Fruit fly (Drosophila melanogaster) Kc167 (cell line): ENCODE data around the gene CG31948.

ENCODE experiments used
- Myc ChIP-seq: fragments of >200 bp; optimal IDR thresholded peaks from 2 replicates; lab custom pipeline; 2017; ENCODE audit warnings: missing external identifiers
- Sin3A ChIP-seq: fragments of >200 bp; optimal IDR thresholded peaks from 2 replicates; lab custom pipeline; 2018; ENCODE audit warnings: missing external identifiers
- h ChIP-seq: fragments of >200 bp; optimal IDR thresholded peaks from 3 replicates; lab custom pipeline; 2018; ENCODE audit warnings: missing external identifiers
- insv ChIP-seq: fragments of >200 bp; optimal IDR thresholded peaks from 3 replicates; lab custom pipeline; 2018; ENCODE audit warnings: missing external identifiers
- psq ChIP-seq: fragments of >200 bp; optimal IDR thresholded peaks from 2 replicates; lab custom pipeline; 2017; ENCODE audit warnings: missing external identifiers
- ttk ChIP-seq: sonication (Bioruptor generic); optimal IDR thresholded peaks from 2 replicates; lab custom pipeline; 2017; ENCODE audit warnings: missing external identifiers

The CG31948 gene

dm6 chr2L:2380805-2381204, 35.7 kb downstream of the CG31948 start, which contains the start of gene Eogt:
Gene Eogt (plus strand): TSS chr2L:2381097.
- TF ChIP-seq Sin3A (lab: Kevin White, UChicago) (no peak), Myc (lab: Kevin White, UChicago) (no peak), ttk (lab: Kevin White, UChicago) (no peak), h (lab: Kevin White, UChicago) (no peak), psq (no peak), insv (no peak)

dm6 chr2L:2376418-2376702, 40.2 kb downstream of the CG31948 start:
- TF ChIP-seq psq, result no peak
- no peak for TF ChIP-seq h (lab: Kevin White, UChicago)
- no peak for TF ChIP-seq ttk (lab: Kevin White, UChicago)

DNA sequence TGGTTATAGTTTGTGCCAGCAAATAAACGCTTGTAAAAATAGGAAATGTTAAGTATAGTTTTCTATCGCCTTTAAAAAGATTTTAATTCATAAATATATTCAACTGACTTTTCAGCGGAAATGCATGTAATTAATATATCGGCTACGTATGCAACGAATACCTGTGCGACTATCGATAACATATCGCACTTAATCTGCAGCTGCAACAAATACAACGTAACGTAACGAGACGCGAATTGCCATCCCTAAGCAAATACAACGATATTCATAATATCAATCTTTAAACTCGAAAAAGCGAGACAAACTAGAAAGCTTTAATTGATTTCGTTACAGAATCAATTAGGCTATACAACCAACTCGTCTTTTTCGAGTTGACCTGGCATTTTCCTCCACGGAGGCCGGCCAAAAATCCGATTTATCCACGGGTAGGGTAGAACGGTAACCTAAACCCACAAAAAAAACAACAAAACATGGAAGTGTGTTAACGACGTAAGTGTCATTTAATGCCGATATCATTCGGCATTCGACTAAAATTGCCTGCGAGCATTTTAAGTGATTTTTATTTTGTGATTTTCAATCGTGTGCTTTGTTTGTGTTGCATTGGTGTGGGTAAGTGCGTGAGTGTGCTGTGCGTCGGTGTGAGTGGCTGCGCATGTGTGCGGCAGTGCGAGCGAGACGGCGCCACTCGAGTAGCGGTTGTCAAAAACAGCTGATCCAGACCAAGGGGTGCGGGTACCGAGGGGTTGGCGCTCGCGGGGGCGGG, 40.7 kb downstream of the CG31948 start, which contains the start of gene Atxn7:
Atxn7 (plus strand) TSS at position 187 of the 763 bp plus-strand sequence.
- no peak for TF ChIP-seq Myc (lab: Kevin White, UChicago)
- no peak for TF ChIP-seq Sin3A (lab: Kevin White, UChicago)
- TF ChIP-seq h (lab: Kevin White, UChicago), result no peak
- TF ChIP-seq ttk (lab: Kevin White, UChicago), result no peak
- TF ChIP-seq insv, result no peak
- no peak for TF ChIP-seq psq

DNA sequence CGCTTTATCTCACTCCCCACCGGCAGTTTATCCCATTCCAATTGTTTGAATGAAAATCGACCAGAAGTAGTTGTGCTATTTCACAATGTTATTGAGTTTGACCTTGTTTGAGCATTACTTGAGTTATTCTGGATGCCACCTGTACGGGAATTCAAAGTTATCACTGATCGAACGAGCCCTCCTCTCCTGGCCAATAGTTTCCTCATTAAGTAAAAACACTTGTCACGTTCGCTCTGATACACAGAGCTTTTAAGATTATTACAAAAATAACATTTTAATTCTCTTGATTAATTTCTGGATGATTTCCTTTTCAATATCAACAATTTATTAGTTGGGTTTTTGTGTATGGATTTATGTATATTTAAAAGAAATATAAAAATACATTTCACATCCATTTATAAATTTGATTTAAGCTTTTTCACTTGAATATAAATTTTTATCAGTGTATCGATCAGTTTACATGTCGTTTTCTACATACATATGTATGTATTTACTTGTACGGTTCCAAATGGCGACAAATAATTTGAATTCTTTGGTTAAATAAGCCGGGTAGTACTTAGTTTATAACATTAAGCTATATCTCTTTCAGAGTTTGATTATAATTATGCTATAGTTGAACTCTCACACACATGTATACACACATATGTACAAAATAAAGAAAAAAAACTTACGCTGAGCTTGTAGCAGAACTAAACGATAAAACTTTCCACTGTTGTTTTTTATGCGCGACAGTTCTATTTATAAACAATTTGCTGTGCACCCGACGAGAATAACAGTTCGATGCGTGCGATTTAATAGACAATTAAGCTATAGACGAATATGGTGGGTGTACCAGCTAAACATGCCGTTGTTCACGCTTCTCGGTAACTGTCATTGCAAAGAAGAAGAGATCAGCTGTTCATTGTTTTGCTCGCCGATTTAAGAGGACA, 42.4 kb downstream of the CG31948 start, which contains the start of the genes CG3609 and CG15390:
CG3609 (minus strand) TSS at position 810 of the 929 bp plus-strand sequence.
CG15390 (plus strand) TSS at position 896 of the 929 bp plus-strand sequence.
- no peak for TF ChIP-seq ttk (lab: Kevin White, UChicago)
- TF ChIP-seq Myc (lab: Kevin White, UChicago), result no peak
- TF ChIP-seq insv, result no peak
- no peak for TF ChIP-seq psq
- no peak for TF ChIP-seq Sin3A (lab: Kevin White, UChicago)
- TF ChIP-seq h (lab: Kevin White, UChicago), result no peak

DNA sequence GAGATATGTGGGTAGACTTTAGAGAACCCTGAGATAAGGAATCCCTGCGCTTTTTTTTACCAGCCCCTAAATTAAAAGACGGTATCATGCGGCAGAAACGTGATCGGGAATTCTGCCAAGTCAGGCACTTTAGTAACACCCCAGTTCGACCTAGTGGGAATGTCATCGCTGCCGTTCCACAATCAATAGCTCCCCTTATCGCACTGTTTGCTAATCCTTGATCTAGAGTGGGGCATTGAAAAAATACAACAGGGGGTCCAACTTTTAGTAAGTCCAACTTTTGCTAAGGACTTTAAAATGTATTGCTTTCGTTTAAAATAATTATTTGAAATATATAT, 44.4 kb downstream of the CG31948 start:
- TF ChIP-seq insv (no peak), psq (no peak), Myc (lab: Kevin White, UChicago) (no peak), Sin3A (lab: Kevin White, UChicago) (no peak), ttk (lab: Kevin White, UChicago) (no peak), h (lab: Kevin White, UChicago) (no peak)

dm6 chr2L:2371406-2372111, 45.0 kb downstream of the CG31948 start, which contains the start of gene CG3597:
Gene CG3597 (minus strand): TSS chr2L:2371524.
- TF ChIP-seq insv, result no peak
- TF ChIP-seq Sin3A (lab: Kevin White, UChicago), result no peak
- no peak for TF ChIP-seq ttk (lab: Kevin White, UChicago)
- TF ChIP-seq h (lab: Kevin White, UChicago), result no peak
- TF ChIP-seq Myc (lab: Kevin White, UChicago), result no peak
- no peak for TF ChIP-seq psq

- TF ChIP-seq insv (no peak), Sin3A (lab: Kevin White, UChicago) (no peak), h (lab: Kevin White, UChicago) (no peak)
Measured at dm6 chr2L:2370352-2370751, 46.2 kb downstream of the CG31948 start.

DNA sequence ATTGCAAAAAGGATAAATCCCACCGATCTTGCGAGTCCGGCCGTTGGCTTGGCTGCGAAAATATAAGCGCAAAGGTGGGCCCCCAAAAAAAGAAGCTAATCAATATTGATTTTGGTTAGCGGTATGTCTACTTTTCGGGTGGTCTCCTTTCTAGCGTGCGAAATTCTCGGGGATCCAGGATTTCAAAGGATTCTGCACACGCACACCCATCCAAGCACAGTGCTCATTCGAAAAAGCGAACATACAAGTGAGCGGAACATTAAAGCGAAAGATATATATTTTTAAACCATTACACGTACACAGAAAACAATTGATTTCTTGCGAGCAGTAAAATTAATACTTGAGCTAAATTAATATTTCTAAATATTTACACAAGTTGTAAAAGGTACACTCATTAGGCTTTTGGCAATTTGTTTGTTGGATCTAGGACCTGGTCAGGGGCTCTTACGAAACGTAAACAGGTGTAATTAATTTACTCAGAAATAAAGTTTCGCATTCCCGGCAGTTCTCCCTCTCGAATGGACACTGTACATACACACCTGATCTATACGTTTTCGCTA, 50.8 kb downstream of the CG31948 start:
- TF ChIP-seq h (lab: Kevin White, UChicago) (no peak), Myc (lab: Kevin White, UChicago) (no peak), insv (no peak), psq (no peak), ttk (lab: Kevin White, UChicago) (no peak), Sin3A (lab: Kevin White, UChicago) (no peak)
